Worm (Caenorhabditis elegans) whole organism, midembryonic: ENCODE results near the gene C08G5.6.

Experiments used
- klf-2 ChIP-seq: fragments of 200-800 bp; sonication (Bioruptor generic); conservative IDR thresholded peaks from 2 replicates; pipeline ENCODE4 v1.3.6; 2022; ENCODE audit warnings: missing genetic modification reagents, missing genetic modification characterization, missing compliant biosample characterization
- med-1 ChIP-seq: sonication (generic microtip); optimal IDR thresholded peaks from 2 replicates; lab custom pipeline; 2017; ENCODE audit warnings: missing genetic modification characterization, mild to moderate bottlenecking, missing compliant biosample characterization, antibody characterized with exemption, missing genetic modification reagents; ENCODE audit not compliant: insufficient read depth
- ztf-29 ChIP-seq: fragments of 200-800 bp; sonication (Bioruptor generic); IDR thresholded peaks from 2 replicates; pipeline ENCODE4 v1.3.6; 2022; ENCODE audit warnings: missing genetic modification reagents, missing genetic modification characterization, missing compliant biosample characterization

DNA sequence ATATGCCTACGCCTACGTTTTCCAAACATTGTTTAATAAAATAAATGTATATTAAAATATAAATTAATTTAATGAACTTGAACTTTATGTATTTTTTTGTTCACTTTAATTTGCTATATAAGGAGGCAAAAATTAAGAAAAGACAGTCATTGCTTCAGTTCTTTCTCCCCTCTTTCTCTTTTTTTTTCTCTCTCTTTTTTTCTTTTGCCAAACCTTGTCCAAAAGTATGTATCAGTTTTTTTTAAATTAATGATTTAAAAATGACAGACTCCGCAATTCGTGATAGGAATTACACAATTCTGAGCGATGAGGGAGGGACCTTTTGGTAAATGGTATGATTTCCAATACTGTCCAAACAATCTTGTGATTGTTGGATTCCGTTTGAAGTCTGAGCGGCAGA, 32.7 kb downstream of the C08G5.6 start, which contains the start of gene F46F5.13:
- TF ChIP-seq klf-2 (GFP tag; lab: Robert Waterston, UW), result no peak
- no peak for TF ChIP-seq ztf-29
- no peak for TF ChIP-seq med-1 (GFP tag; lab: Kevin White, UChicago)
